Worm (Caenorhabditis elegans): ENCODE data around the gene C17H11.5.

The C17H11.5 gene

DNA sequence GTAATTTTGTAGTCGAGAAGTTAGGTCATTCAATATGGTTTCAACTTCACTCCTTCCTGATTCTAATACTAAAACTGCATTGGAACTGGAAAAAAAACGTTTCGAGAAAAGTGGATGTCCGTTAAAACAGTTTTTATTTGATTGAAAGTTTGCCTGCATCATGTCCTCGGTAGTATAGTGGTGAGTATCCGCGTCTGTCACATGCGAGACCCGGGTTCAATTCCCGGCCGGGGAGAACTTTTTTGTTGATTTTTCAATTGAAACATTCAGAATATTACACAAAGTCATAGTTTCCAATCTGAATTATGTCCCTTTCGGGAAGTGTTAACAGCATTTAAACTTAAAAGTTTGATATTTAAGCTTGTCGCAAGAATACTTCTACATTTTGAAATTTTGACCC is 35.9 kb downstream of the C17H11.5 start:
- TF ChIP-seq sea-1 (GFP tag; conservative IDR thresholded peaks at IDR 0.05) (no peak), aly-1 (tag; optimal IDR thresholded peaks at IDR 0.05) (no peak), ceh-36 (tag; optimal IDR thresholded peaks at IDR 0.05) (no peak), hnd-1 (tag; optimal IDR thresholded peaks at IDR 0.05) (no peak), hmbx-1 (tag; optimal IDR thresholded peaks at IDR 0.05) (no peak), pes-1 (GFP tag; IDR thresholded peaks at IDR 0.05) (no peak), hmg-4 (GFP tag; optimal IDR thresholded peaks at IDR 0.05) (no peak), tbx-37 (GFP tag; conservative IDR thresholded peaks at IDR 0.05) (no peak), F13C5.2 (tag; optimal IDR thresholded peaks at IDR 0.05) (no peak), ceh-13 (GFP tag; optimal IDR thresholded peaks at IDR 0.05) (no peak), ets-7 (tag; optimal IDR thresholded peaks at IDR 0.05) (no peak), tbx-11 (GFP tag; IDR thresholded peaks at IDR 0.05) (no peak), tra-4 (tag; optimal IDR thresholded peaks at IDR 0.05) (no peak), flt-1 (GFP tag; IDR thresholded peaks at IDR 0.05) (no peak), scrt-1 (GFP tag; IDR thresholded peaks at IDR 0.05) (no peak), ama-1 (optimal IDR thresholded peaks at IDR 0.05) (no peak), B0310.2 (tag; optimal IDR thresholded peaks at IDR 0.05) (no peak)

ce11 chrX:8147398-8147797 is 37.5 kb downstream of the C17H11.5 start, which contains the start of gene C02B8.1:
Gene C02B8.1, plus strand, starts transcription at chrX:8147698.
- TF ChIP-seq scrt-1 (GFP tag; IDR thresholded peaks at IDR 0.05) (no peak), ceh-36 (tag; optimal IDR thresholded peaks at IDR 0.05) (no peak), F13C5.2 (tag; optimal IDR thresholded peaks at IDR 0.05) (no peak), sea-1 (GFP tag; conservative IDR thresholded peaks at IDR 0.05) (no peak), hmg-4 (GFP tag; optimal IDR thresholded peaks at IDR 0.05) (no peak), ama-1 (optimal IDR thresholded peaks at IDR 0.05) (no peak), hmbx-1 (tag; optimal IDR thresholded peaks at IDR 0.05) (no peak), ets-7 (tag; optimal IDR thresholded peaks at IDR 0.05) (no peak), flt-1 (GFP tag; IDR thresholded peaks at IDR 0.05) (no peak), tbx-37 (GFP tag; conservative IDR thresholded peaks at IDR 0.05) (no peak), B0310.2 (tag; optimal IDR thresholded peaks at IDR 0.05) (no peak), tbx-11 (GFP tag; IDR thresholded peaks at IDR 0.05) (no peak), aly-1 (tag; optimal IDR thresholded peaks at IDR 0.05) (no peak), pes-1 (GFP tag; IDR thresholded peaks at IDR 0.05) (no peak), hnd-1 (tag; optimal IDR thresholded peaks at IDR 0.05) (no peak), ceh-13 (GFP tag; optimal IDR thresholded peaks at IDR 0.05) (no peak), tra-4 (tag; optimal IDR thresholded peaks at IDR 0.05) (no peak)

- TF ChIP-seq pes-1 (GFP tag; IDR thresholded peaks at IDR 0.05) (no peak), hnd-1 (tag; optimal IDR thresholded peaks at IDR 0.05) (no peak), ama-1 (optimal IDR thresholded peaks at IDR 0.05) (no peak), scrt-1 (GFP tag; IDR thresholded peaks at IDR 0.05) (no peak), ceh-36 (tag; optimal IDR thresholded peaks at IDR 0.05) (no peak), B0310.2 (tag; optimal IDR thresholded peaks at IDR 0.05) (no peak), flt-1 (GFP tag; IDR thresholded peaks at IDR 0.05) (no peak), hmbx-1 (tag; optimal IDR thresholded peaks at IDR 0.05) (no peak), ceh-13 (GFP tag; optimal IDR thresholded peaks at IDR 0.05) (no peak), tra-4 (tag; optimal IDR thresholded peaks at IDR 0.05) (no peak), tbx-11 (GFP tag; IDR thresholded peaks at IDR 0.05) (no peak)
Observed at ce11 chrX:8139146-8139545, 45.8 kb downstream of the C17H11.5 start, which contains the start of gene C02B8.3. Gene C02B8.3, plus strand, starts transcription at chrX:8139446.

ce11 chrX:8137779-8138178 is 47.2 kb downstream of the C17H11.5 start, which contains the start of gene C02B8.7:
Gene C02B8.7, minus strand, starts transcription at chrX:8137879.
- TF ChIP-seq hnd-1 (tag; optimal IDR thresholded peaks at IDR 0.05) (no peak), pes-1 (GFP tag; IDR thresholded peaks at IDR 0.05) (no peak), ceh-13 (GFP tag; optimal IDR thresholded peaks at IDR 0.05) (no peak), ceh-36 (tag; optimal IDR thresholded peaks at IDR 0.05) (no peak), aly-1 (tag; optimal IDR thresholded peaks at IDR 0.05) (no peak)

DNA sequence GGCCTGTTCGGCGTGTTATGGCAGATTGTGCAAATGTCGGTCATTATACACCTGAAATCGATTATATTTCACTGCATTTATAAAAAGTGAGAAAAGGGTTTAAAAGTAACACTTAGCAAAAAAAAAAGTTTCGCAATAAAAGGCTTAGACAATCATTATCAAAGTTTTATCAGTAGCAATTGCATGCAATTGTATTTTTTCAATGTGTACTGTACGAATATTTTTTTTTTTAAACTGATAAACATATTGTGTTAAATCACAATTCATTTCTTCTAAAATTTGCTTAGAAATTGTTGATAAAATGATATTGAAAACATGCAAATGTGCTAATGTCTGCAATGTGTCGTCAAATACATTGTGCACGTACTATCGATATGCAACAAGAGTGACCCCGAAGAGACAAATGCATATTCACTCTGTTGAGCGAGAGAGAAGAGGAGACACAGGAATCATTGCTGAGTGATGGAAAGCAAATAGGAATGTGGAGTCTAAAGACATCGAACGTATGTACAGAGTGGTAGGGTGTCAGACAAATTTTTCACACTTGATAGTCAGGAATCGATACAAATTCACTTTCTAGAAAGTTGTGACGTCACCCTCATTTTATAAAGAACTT is 48.6 kb downstream of the C17H11.5 start, which contains the start of gene C02B8.6:
Gene C02B8.6, minus strand, starts transcription at position 51 of the 616 bp plus-strand sequence.
- no peak for TF ChIP-seq B0310.2 (tag; optimal IDR thresholded peaks at IDR 0.05)
- no peak for TF ChIP-seq tbx-37 (GFP tag; conservative IDR thresholded peaks at IDR 0.05)
- no peak for TF ChIP-seq ceh-36 (tag; optimal IDR thresholded peaks at IDR 0.05)
- TF ChIP-seq scrt-1 (GFP tag; IDR thresholded peaks at IDR 0.05), result no peak
- TF ChIP-seq ceh-13 (GFP tag; optimal IDR thresholded peaks at IDR 0.05), result no peak
- TF ChIP-seq flt-1 (GFP tag; IDR thresholded peaks at IDR 0.05), result no peak
- TF ChIP-seq hnd-1 (tag; optimal IDR thresholded peaks at IDR 0.05), result no peak
- TF ChIP-seq sea-1 (GFP tag; conservative IDR thresholded peaks at IDR 0.05), result no peak
- TF ChIP-seq tbx-11 (GFP tag; IDR thresholded peaks at IDR 0.05), result no peak
- no peak for TF ChIP-seq ets-7 (tag; optimal IDR thresholded peaks at IDR 0.05)
- TF ChIP-seq F13C5.2 (tag; optimal IDR thresholded peaks at IDR 0.05), result no peak
- TF ChIP-seq hmbx-1 (tag; optimal IDR thresholded peaks at IDR 0.05), result no peak
- no peak for TF ChIP-seq tra-4 (tag; optimal IDR thresholded peaks at IDR 0.05)
- no peak for TF ChIP-seq hmg-4 (GFP tag; optimal IDR thresholded peaks at IDR 0.05)
